Fruit fly (Drosophila melanogaster): ENCODE measurements around the gene fusl.

The fusl gene

DNA sequence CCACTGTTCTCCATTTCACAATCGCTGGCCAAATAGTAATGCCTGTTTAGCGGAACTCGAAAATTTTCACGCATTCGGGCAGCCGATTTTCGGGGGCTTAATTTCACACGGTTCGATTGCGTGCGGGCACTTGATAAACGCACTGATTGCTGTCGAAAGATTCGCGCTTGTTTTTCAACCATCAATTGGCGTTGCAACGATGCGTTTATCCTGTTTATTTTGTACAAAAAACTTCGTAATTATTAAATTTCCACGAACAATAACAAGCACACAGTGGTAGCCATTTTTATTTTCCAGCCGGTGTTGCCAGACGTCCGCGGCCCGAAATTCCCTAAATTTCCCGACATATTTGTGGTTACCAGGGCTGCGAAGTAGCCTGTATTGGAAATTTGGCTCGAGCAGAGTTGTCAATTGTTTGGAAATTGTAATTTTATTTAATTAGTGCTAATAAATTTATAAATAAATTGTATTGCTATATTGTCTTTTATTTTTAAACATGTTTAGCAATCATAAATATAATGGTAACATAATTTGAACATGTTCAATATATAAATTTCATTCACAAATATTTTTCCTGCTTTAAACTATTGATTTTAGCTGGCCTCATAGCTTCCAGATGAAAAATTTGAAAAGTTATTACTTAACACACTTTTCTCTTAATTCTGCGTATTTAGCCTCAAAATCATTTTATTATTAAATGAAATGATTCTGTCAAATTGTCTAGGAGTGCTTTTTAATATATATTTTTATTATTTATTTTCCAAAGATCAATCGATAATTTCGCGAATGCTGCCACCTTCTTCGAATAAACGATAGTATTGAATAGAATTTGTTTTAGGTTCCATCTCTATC is 11.2 kb downstream of the fusl start, which contains the start of the genes Ncoa6 and cype:
Ncoa6 (minus strand) TSS at position 270 of the 852 bp plus-strand sequence.
cype (plus strand) TSS at position 814 of the 852 bp plus-strand sequence.
- TF ChIP-seq CG34406 (GFP tag; optimal IDR thresholded peaks at IDR 0.05): peak; percentile 54
- TF ChIP-seq achi (GFP tag; optimal IDR thresholded peaks at IDR 0.05): peak; percentile 53
- peak; percentile 36 for TF ChIP-seq CG11762 (GFP tag; optimal IDR thresholded peaks at IDR 0.05; ENCODE audit: insufficient read depth)
- peak; percentile 26 for TF ChIP-seq Ets96B (tag; optimal IDR thresholded peaks at IDR 0.05)
- TF ChIP-seq CG9139 (GFP tag; optimal IDR thresholded peaks at IDR 0.05): no peak
- no peak for TF ChIP-seq net (GFP tag; optimal IDR thresholded peaks at IDR 0.05)
- no peak for TF ChIP-seq vri (GFP tag; optimal IDR thresholded peaks at IDR 0.05)
- TF ChIP-seq topi (GFP tag; optimal IDR thresholded peaks at IDR 0.05): no peak
- peak; percentile 42 for TF ChIP-seq OdsH (GFP tag; optimal IDR thresholded peaks at IDR 0.05)
- TF ChIP-seq CG4318 (GFP tag; optimal IDR thresholded peaks at IDR 0.05): no peak
- TF ChIP-seq cyc (GFP tag; optimal IDR thresholded peaks at IDR 0.05): no peak
- peak; percentile 55 for TF ChIP-seq CG6163 (GFP tag; IDR thresholded peaks at IDR 0.05)
- peak; percentile 55 for TF ChIP-seq CG8632 (GFP tag; optimal IDR thresholded peaks at IDR 0.05)
- peak; percentile 33 for TF ChIP-seq CG32006 (GFP tag; optimal IDR thresholded peaks at IDR 0.05)
- peak; percentile 36 for TF ChIP-seq pdm3 (GFP tag; optimal IDR thresholded peaks at IDR 0.05)
- peak; percentile 42; the same call in 2 of the 3 replicates for TF ChIP-seq eg (GFP tag; IDR thresholded peaks at IDR 0.05)
- TF ChIP-seq Ets21C (GFP tag; optimal IDR thresholded peaks at IDR 0.05): no peak
- TF ChIP-seq Eip78C (GFP tag): peak; percentile 60
- TF ChIP-seq Smox (GFP tag; optimal IDR thresholded peaks at IDR 0.05): peak; percentile 48
- peak; percentile 21 for TF ChIP-seq Sox15 (GFP tag; optimal IDR thresholded peaks at IDR 0.05)
- TF ChIP-seq salr (GFP tag; optimal IDR thresholded peaks at IDR 0.05): peak in 1 of 2 experiments; percentile 52
- TF ChIP-seq Sox14 (GFP tag; optimal IDR thresholded peaks at IDR 0.05): peak; percentile 15
- TF ChIP-seq CG10631 (GFP tag; optimal IDR thresholded peaks at IDR 0.05): peak; percentile 66
- TF ChIP-seq CG6854 (GFP tag; optimal IDR thresholded peaks at IDR 0.05): no peak
- peak; percentile 28 for TF ChIP-seq esn (GFP tag; optimal IDR thresholded peaks at IDR 0.05)
- TF ChIP-seq svp (GFP tag): peak; percentile 62
- TF ChIP-seq Eip93F (GFP tag; optimal IDR thresholded peaks at IDR 0.05): peak; percentile 17
- TF ChIP-seq Hr38 (GFP tag; optimal IDR thresholded peaks at IDR 0.05): no peak
- TF ChIP-seq fd59A (GFP tag; optimal IDR thresholded peaks at IDR 0.05): no peak
- TF ChIP-seq Hr4 (GFP tag; optimal IDR thresholded peaks at IDR 0.05): peak; percentile 24
- TF ChIP-seq CG16779 (tag; optimal IDR thresholded peaks at IDR 0.05): no peak
- TF ChIP-seq CG3919 (GFP tag; optimal IDR thresholded peaks at IDR 0.05): peak; percentile 50
- TF ChIP-seq Hr39 (GFP tag; optimal IDR thresholded peaks at IDR 0.05): no peak
- no peak; the same call in 2 of the 3 replicates for TF ChIP-seq CG8119 (GFP tag; IDR thresholded peaks at IDR 0.05)
- TF ChIP-seq Blimp-1 (GFP tag; optimal IDR thresholded peaks at IDR 0.05): no peak
- peak; percentile 58 for TF ChIP-seq CG3032 (tag; optimal IDR thresholded peaks at IDR 0.05)
- TF ChIP-seq CG6276 (GFP tag; optimal IDR thresholded peaks at IDR 0.05): no peak
- no peak for TF ChIP-seq dac (GFP tag; optimal IDR thresholded peaks at IDR 0.05)
- TF ChIP-seq CG15336 (GFP tag; IDR thresholded peaks at IDR 0.05): 0 out of 2 replicates have a peak, but pooled peaks have one; percentile 29
- TF ChIP-seq CG1621 (tag; optimal IDR thresholded peaks at IDR 0.05): no peak
- peak; percentile 2 for TF ChIP-seq Met (GFP tag; optimal IDR thresholded peaks at IDR 0.05)
- peak; percentile 24 for TF ChIP-seq CG31627 (GFP tag; optimal IDR thresholded peaks at IDR 0.05)
- TF ChIP-seq CG8319 (GFP tag; optimal IDR thresholded peaks at IDR 0.05): peak; percentile 12
- peak; percentile 24 for TF ChIP-seq acj6 (GFP tag; optimal IDR thresholded peaks at IDR 0.05)
- no peak for TF ChIP-seq CG6792 (GFP tag; optimal IDR thresholded peaks at IDR 0.05)

All from whole organism, prepupa.